Fruit fly (Drosophila melanogaster) whole organism, embryonic: ENCODE measurements around the gene CG1494.

Experiments
- CG1024 ChIP-seq: fragments of 200-800 bp; sonication (Bioruptor generic); IDR thresholded peaks from 2 replicates; pipeline ENCODE4 v1.3.6; 2022; ENCODE audit warnings: missing biosample characterization, missing genetic modification characterization
- CG10274 ChIP-seq: fragments of 200-800 bp; sonication (Bioruptor generic); optimal IDR thresholded peaks from 3 replicates; lab custom pipeline; 2017; ENCODE audit warnings: missing biosample characterization, mild to moderate bottlenecking, missing genetic modification characterization
- CG10366 ChIP-seq: fragments of 200-800 bp; sonication (Bioruptor generic); IDR thresholded peaks from 2 replicates; pipeline ENCODE4 v1.3.6; 2022; ENCODE audit warnings: missing biosample characterization, missing genetic modification characterization
- CG10979 ChIP-seq: fragments of 200-800 bp; sonication (Bioruptor generic); optimal IDR thresholded peaks from 2 replicates; lab custom pipeline; 2018; ENCODE audit warnings: missing biosample characterization, mild to moderate bottlenecking, missing genetic modification characterization, moderate library complexity
- CG12659 ChIP-seq: fragments of 200-800 bp; sonication (Bioruptor generic); optimal IDR thresholded peaks from 3 replicates; lab custom pipeline; 2017; ENCODE audit warnings: mild to moderate bottlenecking, missing biosample characterization, missing genetic modification reagents, missing genetic modification characterization
- CG14441 ChIP-seq: fragments of 200-800 bp; sonication (Bioruptor generic); IDR thresholded peaks from 2 replicates; pipeline ENCODE4 v1.3.6; 2022; ENCODE audit warnings: missing biosample characterization, missing genetic modification characterization
- CG17568 ChIP-seq: fragments of 200-800 bp; sonication (Bioruptor generic); optimal IDR thresholded peaks from 2 replicates; lab custom pipeline; 2018; ENCODE audit warnings: missing biosample characterization, mild to moderate bottlenecking, missing genetic modification characterization, moderate library complexity
- CG17829 ChIP-seq: fragments of 200-800 bp; optimal IDR thresholded peaks from 2 replicates; lab custom pipeline; 2019; ENCODE audit warnings: missing biosample characterization, mild to moderate bottlenecking, missing genetic modification characterization, moderate library complexity
- CG17912 ChIP-seq: fragments of 200-800 bp; sonication (Bioruptor generic); optimal IDR thresholded peaks from 2 replicates; lab custom pipeline; 2018; ENCODE audit warnings: missing biosample characterization, mild to moderate bottlenecking, missing genetic modification characterization
- CG2120 ChIP-seq: fragments of 200-800 bp; sonication (Bioruptor generic); optimal IDR thresholded peaks from 3 replicates; lab custom pipeline; 2016; ENCODE audit warnings: missing biosample characterization, missing genetic modification characterization
- CG30431 ChIP-seq: fragments of 200-800 bp; sonication (Bioruptor generic); optimal IDR thresholded peaks from 2 replicates; lab custom pipeline; 2017; ENCODE audit warnings: missing biosample characterization, missing genetic modification characterization
- CG32767 ChIP-seq: fragments of 200-800 bp; sonication (Bioruptor generic); IDR thresholded peaks from 2 replicates; pipeline ENCODE4 v1.3.6; 2022; ENCODE audit warnings: missing biosample characterization, missing genetic modification characterization
- CG34376 ChIP-seq: fragments of 200-800 bp; sonication (Bioruptor generic); optimal IDR thresholded peaks from 2 replicates; lab custom pipeline; 2018; ENCODE audit warnings: missing biosample characterization, mild to moderate bottlenecking, missing genetic modification characterization
- CG4328 ChIP-seq: fragments of 200-800 bp; sonication (Bioruptor generic); optimal IDR thresholded peaks from 3 replicates; lab custom pipeline; 2017; ENCODE audit warnings: missing biosample characterization, missing genetic modification reagents, missing genetic modification characterization
- CG6683 ChIP-seq: fragments of 200-800 bp; sonication (Bioruptor generic); optimal IDR thresholded peaks from 2 replicates; lab custom pipeline; 2017; ENCODE audit warnings: missing biosample characterization, mild to moderate bottlenecking, missing genetic modification characterization, missing genetic modification reagents
- CG6765 ChIP-seq: fragments of 200-800 bp; sonication (Bioruptor generic); optimal IDR thresholded peaks from 3 replicates; lab custom pipeline; 2017; ENCODE audit warnings: missing biosample characterization, mild to moderate bottlenecking, missing genetic modification characterization
- CG7372 ChIP-seq: fragments of 200-800 bp; sonication (Bioruptor generic); IDR thresholded peaks from 2 replicates; pipeline ENCODE4 v1.3.6; 2022; ENCODE audit warnings: missing biosample characterization, missing genetic modification characterization
- CG8388 ChIP-seq: fragments of 200-800 bp; sonication (Bioruptor generic); optimal IDR thresholded peaks from 2 replicates; lab custom pipeline; 2019; ENCODE audit warnings: missing biosample characterization, mild to moderate bottlenecking, missing genetic modification characterization, moderate library complexity
- CG9215 ChIP-seq: fragments of 200-800 bp; sonication (Bioruptor generic); IDR thresholded peaks from 2 replicates; pipeline ENCODE4 v1.3.6; 2022; ENCODE audit warnings: missing biosample characterization, missing genetic modification characterization
- CG9437 ChIP-seq: fragments of 200-800 bp; sonication (Bioruptor generic); optimal IDR thresholded peaks from 2 replicates; lab custom pipeline; 2018; ENCODE audit warnings: missing biosample characterization, mild to moderate bottlenecking, missing genetic modification characterization
- CG9797 ChIP-seq: fragments of 200-800 bp; sonication (Bioruptor generic); optimal IDR thresholded peaks from 3 replicates; lab custom pipeline; 2018; ENCODE audit warnings: missing biosample characterization, mild to moderate bottlenecking, missing genetic modification characterization
- Dll ChIP-seq: fragments of 200-800 bp; sonication (Bioruptor generic); IDR thresholded peaks from 4 replicates; pipeline ENCODE4 v1.3.6; 2022; ENCODE audit warnings: missing biosample characterization, missing genetic modification characterization; ENCODE audit not compliant: partially characterized antibody
- ERR ChIP-seq: fragments of 200-800 bp; sonication (Bioruptor generic); optimal IDR thresholded peaks from 2 replicates; lab custom pipeline; 2016; ENCODE audit warnings: missing biosample characterization, missing genetic modification characterization
- GATAe ChIP-seq: fragments of 200-800 bp; sonication (Bioruptor generic); conservative IDR thresholded peaks from 2 replicates; pipeline ENCODE4 v1.3.6; 2022; ENCODE audit warnings: missing biosample characterization, missing genetic modification characterization
- NC2α ChIP-seq: fragments of 200-800 bp; sonication (Bioruptor generic); optimal IDR thresholded peaks from 2 replicates; lab custom pipeline; 2016; ENCODE audit warnings: missing biosample characterization, missing genetic modification characterization
- Ravus ChIP-seq: fragments of 200-800 bp; sonication (Bioruptor generic); IDR thresholded peaks from 2 replicates; pipeline ENCODE4 v1.3.6; 2022; ENCODE audit warnings: missing biosample characterization, missing genetic modification characterization
- Side ChIP-seq: fragments of 200-800 bp; sonication (Bioruptor generic); optimal IDR thresholded peaks from 2 replicates; lab custom pipeline; 2016; ENCODE audit warnings: missing biosample characterization, missing genetic modification characterization
- TFAM ChIP-seq: fragments of 200-800 bp; sonication (Bioruptor generic); optimal IDR thresholded peaks from 2 replicates; lab custom pipeline; 2017; ENCODE audit warnings: missing biosample characterization, missing genetic modification characterization, inconsistent platforms
- Xbp1 ChIP-seq: fragments of 200-800 bp; sonication (Bioruptor generic); optimal IDR thresholded peaks from 3 replicates; lab custom pipeline; 2016; ENCODE audit warnings: missing biosample characterization, mild to moderate bottlenecking, missing genetic modification characterization
- ato ChIP-seq: fragments of 200-800 bp; sonication (Bioruptor generic); IDR thresholded peaks from 2 replicates; pipeline ENCODE4 v1.3.6; 2022; ENCODE audit warnings: missing biosample characterization, missing genetic modification characterization; ENCODE audit not compliant: partially characterized antibody
- az2 ChIP-seq: fragments of 200-800 bp; sonication (Bioruptor generic); optimal IDR thresholded peaks from 3 replicates; lab custom pipeline; 2016; ENCODE audit warnings: missing biosample characterization, missing genetic modification characterization
- dpn ChIP-seq, 2 experiments: fragments of 200-800 bp; sonication (Bioruptor generic); optimal IDR thresholded peaks; 3 replicates each; lab custom pipeline; 2016; ENCODE audit warnings: missing biosample characterization in 2 of 2, missing genetic modification characterization in 2 of 2
- gfzf ChIP-seq: fragments of 200-800 bp; sonication (Bioruptor generic); optimal IDR thresholded peaks from 2 replicates; lab custom pipeline; 2016; ENCODE audit warnings: missing biosample characterization, mild to moderate bottlenecking, missing genetic modification characterization, moderate library complexity
- hkb ChIP-seq, 2 experiments: fragments of 200-800 bp in 1 of 2; fragments of >200 bp in 1 of 2; sonication (Bioruptor generic) in 1 of 2; IDR thresholded peaks in 1 of 2; optimal IDR thresholded peaks in 1 of 2; 2 replicates each; pipeline versions ENCODE4 v1.3.6 to Lab custom; 2017 to 2022; ENCODE audit warnings: missing biosample characterization in 1 of 2, missing genetic modification characterization in 1 of 2
- insv ChIP-seq, 2 experiments: fragments of 200-800 bp; sonication (Bioruptor generic); optimal IDR thresholded peaks; 3 replicates each; lab custom pipeline; 2016 to 2018; ENCODE audit warnings: missing biosample characterization in 2 of 2, missing genetic modification characterization in 2 of 2
- klu ChIP-seq: fragments of 200-800 bp; sonication (Bioruptor generic); IDR thresholded peaks from 2 replicates; pipeline ENCODE4 v1.3.6; 2022; ENCODE audit warnings: missing biosample characterization, missing genetic modification characterization
- nerfin-2 ChIP-seq: fragments of 200-800 bp; sonication (Bioruptor generic); IDR thresholded peaks from 2 replicates; pipeline ENCODE4 v1.3.6; 2022; ENCODE audit warnings: missing biosample characterization, missing genetic modification characterization; ENCODE audit not compliant: partially characterized antibody
- nmo ChIP-seq: fragments of 200-800 bp; sonication (Bioruptor generic); optimal IDR thresholded peaks from 2 replicates; lab custom pipeline; 2018; ENCODE audit warnings: missing biosample characterization, mild to moderate bottlenecking, missing genetic modification characterization, moderate library complexity
- org-1 ChIP-seq: fragments of 200-800 bp; sonication (Bioruptor generic); optimal IDR thresholded peaks from 2 replicates; lab custom pipeline; 2017; ENCODE audit warnings: missing biosample characterization, missing genetic modification characterization
- pfk ChIP-seq: fragments of 200-800 bp; sonication (Bioruptor generic); optimal IDR thresholded peaks from 2 replicates; lab custom pipeline; 2018; ENCODE audit warnings: missing biosample characterization, mild to moderate bottlenecking, missing genetic modification characterization, moderate library complexity
- phol ChIP-seq: fragments of 200-800 bp; sonication (Bioruptor generic); optimal IDR thresholded peaks from 3 replicates; lab custom pipeline; 2018; ENCODE audit warnings: missing biosample characterization, mild to moderate bottlenecking, missing genetic modification characterization, moderate library complexity
- ro ChIP-seq: fragments of 200-800 bp; sonication (Bioruptor generic); IDR thresholded peaks from 2 replicates; pipeline ENCODE4 v1.3.6; 2022; ENCODE audit warnings: missing biosample characterization, missing genetic modification characterization
- sim ChIP-seq: fragments of 200-800 bp; sonication (Bioruptor generic); IDR thresholded peaks from 2 replicates; pipeline ENCODE4 v1.3.6; 2022; ENCODE audit warnings: missing biosample characterization, missing genetic modification characterization
- sisA ChIP-seq: fragments of 200-800 bp; sonication (Bioruptor generic); IDR thresholded peaks from 2 replicates; pipeline ENCODE4 v1.3.6; 2022; ENCODE audit warnings: missing biosample characterization, missing genetic modification characterization
- slbo ChIP-seq: fragments of 200-800 bp; sonication (Bioruptor generic); IDR thresholded peaks from 2 replicates; pipeline ENCODE4 v1.3.6; 2022; ENCODE audit warnings: missing biosample characterization, missing genetic modification characterization
- sr ChIP-seq: fragments of 200-800 bp; sonication (Bioruptor generic); IDR thresholded peaks from 3 replicates; pipeline ENCODE4 v1.3.6; 2022; ENCODE audit warnings: missing biosample characterization, missing genetic modification characterization
- tup ChIP-seq: fragments of 200-800 bp; sonication (Bioruptor generic); optimal IDR thresholded peaks from 2 replicates; lab custom pipeline; 2016; ENCODE audit warnings: missing biosample characterization, mild to moderate bottlenecking, missing genetic modification characterization, moderate library complexity
- usp ChIP-seq: fragments of >200 bp; optimal IDR thresholded peaks from 2 replicates; lab custom pipeline; 2017; ENCODE audit warnings: missing biosample characterization, missing genetic modification characterization
- z ChIP-seq: fragments of 200-800 bp; sonication (Bioruptor generic); IDR thresholded peaks from 3 replicates; pipeline ENCODE4 v1.3.6; 2022; ENCODE audit warnings: missing biosample characterization, missing genetic modification characterization
- zfh2 ChIP-seq: fragments of 200-800 bp; sonication (Bioruptor generic); optimal IDR thresholded peaks from 2 replicates; lab custom pipeline; 2016; ENCODE audit warnings: missing biosample characterization, missing genetic modification characterization

The CG1494 gene

dm6 chrX:21334522-21335104 lies 49.5 kb downstream of the CG1494 start (continued):
- TF ChIP-seq CG1024 (GFP tag; lab: Robert Waterston, UW) (no peak), CG2120 (GFP tag; lab: Kevin White, UChicago) (peak; percentile 29), pfk (GFP tag; lab: Kevin White, UChicago) (no peak), slbo (GFP tag; lab: Robert Waterston, UW) (no peak), phol (peak; percentile 53), CG12659 (GFP tag; lab: Kevin White, UChicago) (peak; percentile 2), CG30431 (GFP tag; lab: Kevin White, UChicago) (no peak), z (GFP tag; lab: Robert Waterston, UW) (no peak), CG10274 (GFP tag; lab: Kevin White, UChicago) (no peak), CG10979 (tag; lab: Kevin White, UChicago) (peak; percentile 39), CG10366 (GFP tag; lab: Robert Waterston, UW) (no peak), CG34376 (GFP tag; lab: Kevin White, UChicago) (no peak), hkb (optimal IDR thresholded peaks at IDR 0.05; lab: Kevin White, UChicago) (no peak), hkb (GFP tag; IDR thresholded peaks at IDR 0.05; lab: Robert Waterston, UW) (peak; percentile 30; the same call in 1 of the 2 replicates), CG17829 (tag; lab: Kevin White, UChicago) (peak; percentile 19), sisA (GFP tag; lab: Robert Waterston, UW) (peak; percentile 22; the same call in 1 of the 2 replicates), tup (GFP tag; lab: Kevin White, UChicago) (no peak), CG8388 (GFP tag; lab: Kevin White, UChicago) (peak; percentile 20), CG9437 (GFP tag; lab: Kevin White, UChicago) (no peak), CG7372 (no peak), Dll (GFP tag; lab: Robert Waterston, UW) (no peak), dpn (GFP tag; optimal IDR thresholded peaks at IDR 0.05; lab: Kevin White, UChicago) (no peak), CG4328 (GFP tag; lab: Kevin White, UChicago) (no peak), klu (no peak), NC2α (no peak), nerfin-2 (GFP tag; lab: Robert Waterston, UW) (no peak), insv (GFP tag; optimal IDR thresholded peaks at IDR 0.05; lab: Kevin White, UChicago) (no peak), GATAe (GFP tag; lab: Robert Waterston, UW) (no peak), CG32767 (GFP tag; lab: Robert Waterston, UW) (no peak), CG9215 (GFP tag; lab: Robert Waterston, UW) (no peak), sr (GFP tag; lab: Robert Waterston, UW) (peak; percentile 96), sim (no peak), Ravus (GFP tag; lab: Robert Waterston, UW) (no peak), az2 (GFP tag; lab: Kevin White, UChicago) (peak; percentile 1), ERR (GFP tag; lab: Kevin White, UChicago) (no peak), ro (GFP tag; lab: Robert Waterston, UW) (no peak), TFAM (GFP tag; lab: Kevin White, UChicago) (no peak), CG6683 (GFP tag; lab: Kevin White, UChicago) (no peak), CG9797 (no peak), ato (GFP tag; lab: Robert Waterston, UW) (no peak), Xbp1 (GFP tag; lab: Kevin White, UChicago) (peak; percentile 1), usp (GFP tag; lab: Kevin White, UChicago) (no peak), nmo (GFP tag; lab: Kevin White, UChicago) (peak; percentile 31), CG6765 (GFP tag; lab: Kevin White, UChicago) (no peak), org-1 (GFP tag; lab: Kevin White, UChicago) (no peak), gfzf (GFP tag; lab: Kevin White, UChicago) (no peak), zfh2 (GFP tag; lab: Kevin White, UChicago) (no peak), CG17568 (GFP tag; lab: Kevin White, UChicago) (no peak), CG14441 (GFP tag; lab: Robert Waterston, UW) (peak; percentile 38; the same call in 1 of the 2 replicates), CG17912 (no peak), Side (GFP tag; lab: Kevin White, UChicago) (no peak)
